Fruit fly (Drosophila melanogaster): Measurements from ENCODE around the gene CG14864.
A peak's percentile ranks its signal among the peaks of the same experiment; 100 is the strongest.

CG14864 gene

DNA sequence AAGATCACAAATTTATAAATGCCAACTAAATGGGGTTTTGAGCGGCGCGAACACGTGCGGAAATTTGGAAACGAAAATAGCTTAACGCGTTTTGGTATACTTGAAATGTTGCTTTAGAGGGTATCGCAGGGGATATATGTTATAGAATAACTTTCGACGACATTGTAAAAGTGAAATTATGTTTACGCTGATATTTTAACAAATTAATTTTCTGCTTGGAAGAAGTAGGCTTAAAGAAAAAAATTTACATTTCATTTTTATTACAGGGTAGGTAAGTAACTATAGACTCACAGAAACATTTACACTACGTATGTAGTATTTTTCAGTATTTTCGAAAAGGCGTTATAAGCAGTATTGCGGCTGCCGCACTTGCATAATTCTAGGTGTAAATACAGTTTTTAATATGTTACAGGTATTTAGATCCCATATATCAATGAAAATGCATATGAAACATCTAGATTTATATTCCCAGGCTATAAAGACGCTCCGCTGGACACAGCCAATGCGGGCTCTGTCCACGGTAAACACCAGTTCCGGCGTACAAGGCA is 38.9 kb downstream of the CG14864 start, which contains the start of the genes Art3 and mRpS10 (continued):
- TF ChIP-seq CG6765 (GFP tag; optimal IDR thresholded peaks at IDR 0.05) (peak; percentile 99), CG17568 (GFP tag; optimal IDR thresholded peaks at IDR 0.05) (no peak), chinmo (GFP tag; IDR thresholded peaks at IDR 0.05; ENCODE audit: partially characterized antibody) (no peak), inv (GFP tag; IDR thresholded peaks at IDR 0.05; ENCODE audit: partially characterized antibody) (no peak), CG3065 (GFP tag; optimal IDR thresholded peaks at IDR 0.05) (peak; percentile 100), lbe (GFP tag; optimal IDR thresholded peaks at IDR 0.05) (peak; percentile 99), Sry-δ (GFP tag; optimal IDR thresholded peaks at IDR 0.05) (peak; percentile 91), CG12219 (GFP tag; optimal IDR thresholded peaks at IDR 0.05) (peak; percentile 100), CG6272 (GFP tag; IDR thresholded peaks at IDR 0.05) (peak; percentile 100), Meics (GFP tag; optimal IDR thresholded peaks at IDR 0.05) (peak; percentile 100), D (optimal IDR thresholded peaks at IDR 0.05) (no peak), D (GFP tag; optimal IDR thresholded peaks at IDR 0.05) (peak; percentile 100), ac (GFP tag; optimal IDR thresholded peaks at IDR 0.05) (peak; percentile 100), zfh2 (GFP tag; optimal IDR thresholded peaks at IDR 0.05) (peak; percentile 100), tgo (GFP tag; IDR thresholded peaks at IDR 0.05) (peak; percentile 100), vfl (GFP tag; optimal IDR thresholded peaks at IDR 0.05) (peak; percentile 99), Oli (tag; optimal IDR thresholded peaks at IDR 0.05) (peak; percentile 100), fd64A (GFP tag; optimal IDR thresholded peaks at IDR 0.05) (peak; percentile 99), chn (GFP tag; optimal IDR thresholded peaks at IDR 0.05) (peak; percentile 100), CG2120 (GFP tag; optimal IDR thresholded peaks at IDR 0.05) (peak; percentile 100), gce (GFP tag; IDR thresholded peaks at IDR 0.05) (peak; percentile 100), CG13775 (GFP tag; optimal IDR thresholded peaks at IDR 0.05) (peak; percentile 100), CG10979 (tag; optimal IDR thresholded peaks at IDR 0.05) (peak; percentile 100), zen (tag; optimal IDR thresholded peaks at IDR 0.05) (peak; percentile 100), CG17912 (GFP tag; optimal IDR thresholded peaks at IDR 0.05) (peak; percentile 100), sens-2 (GFP tag; IDR thresholded peaks at IDR 0.05) (peak; percentile 100), CG9876 (GFP tag; optimal IDR thresholded peaks at IDR 0.05) (peak; percentile 99), sim (GFP tag; IDR thresholded peaks at IDR 0.05) (peak; percentile 100), Camta (GFP tag; optimal IDR thresholded peaks at IDR 0.05) (peak; percentile 100), yki (optimal IDR thresholded peaks at IDR 0.05) (no peak), H2.0 (GFP tag; IDR thresholded peaks at IDR 0.05) (peak; percentile 100), MTF-1 (GFP tag; optimal IDR thresholded peaks at IDR 0.05; ENCODE audit: borderline replicate concordance) (peak; percentile 100), CG4730 (GFP tag; IDR thresholded peaks at IDR 0.05) (peak; percentile 100), Dip2 (GFP tag; IDR thresholded peaks at IDR 0.05) (peak; percentile 84), fd3F (GFP tag; optimal IDR thresholded peaks at IDR 0.05) (peak; percentile 100), CG1024 (GFP tag; IDR thresholded peaks at IDR 0.05) (peak; percentile 99), ERR (GFP tag; optimal IDR thresholded peaks at IDR 0.05) (peak; percentile 98), CG1792 (GFP tag; optimal IDR thresholded peaks at IDR 0.05) (peak; percentile 100), Rx (GFP tag; IDR thresholded peaks at IDR 0.05) (peak; percentile 100), CG17359 (tag; optimal IDR thresholded peaks at IDR 0.05) (peak; percentile 100), chif (GFP tag; optimal IDR thresholded peaks at IDR 0.05) (peak; percentile 100), gsb (GFP tag; IDR thresholded peaks at IDR 0.05) (peak; percentile 100), nau (GFP tag; optimal IDR thresholded peaks at IDR 0.05) (no peak), Drgx (GFP tag; IDR thresholded peaks at IDR 0.05) (peak; percentile 100), CG10654 (GFP tag; optimal IDR thresholded peaks at IDR 0.05) (peak; percentile 100), Fer1 (GFP tag; optimal IDR thresholded peaks at IDR 0.05) (peak; percentile 100), oc (tag; optimal IDR thresholded peaks at IDR 0.05) (peak; percentile 100), nom (GFP tag; optimal IDR thresholded peaks at IDR 0.05) (peak; percentile 99), Lhr (GFP tag; optimal IDR thresholded peaks at IDR 0.05) (peak; percentile 99), Ptx1 (GFP tag; IDR thresholded peaks at IDR 0.05) (peak; percentile 100), H15 (GFP tag; IDR thresholded peaks at IDR 0.05) (peak; percentile 100)

Data from whole organism, embryonic.